Worm (Caenorhabditis elegans) whole organism, young adult: ENCODE data around the gene oig-3.

ENCODE experiments used
- B0035.1 ChIP-seq: sonication (generic microtip); optimal IDR thresholded peaks from 2 replicates; lab custom pipeline; 2016; ENCODE audit warnings: missing genetic modification characterization, mild to moderate bottlenecking, missing compliant biosample characterization, missing genotype, missing genetic modification reagents
- B0336.3 ChIP-seq: fragments of 200-800 bp; sonication (Bioruptor generic); IDR thresholded peaks from 2 replicates; pipeline ENCODE4 v1.3.6; 2022; ENCODE audit warnings: missing genetic modification characterization, missing compliant biosample characterization
- C06A6.2 ChIP-seq: fragments of 200-800 bp; sonication (Bioruptor generic); conservative IDR thresholded peaks from 2 replicates; pipeline ENCODE4 v1.3.6; 2022; ENCODE audit warnings: missing genetic modification characterization, missing compliant biosample characterization
- F22D6.2 ChIP-seq: sonication (generic microtip); optimal IDR thresholded peaks from 2 replicates; lab custom pipeline; 2016; ENCODE audit warnings: mild to moderate bottlenecking, missing genetic modification characterization, missing compliant biosample characterization
- F23B12.7 ChIP-seq: sonication (generic microtip); optimal IDR thresholded peaks from 2 replicates; lab custom pipeline; 2017; ENCODE audit warnings: missing genetic modification characterization, mild to moderate bottlenecking, missing compliant biosample characterization, antibody characterized with exemption, moderate library complexity; ENCODE audit not compliant: insufficient read depth
- F33H1.4 ChIP-seq: fragments of 200-800 bp; sonication (Bioruptor generic); IDR thresholded peaks from 2 replicates; pipeline ENCODE4 v1.3.6; 2022; ENCODE audit warnings: missing genetic modification reagents, missing genetic modification characterization, missing compliant biosample characterization
- F49E8.2 ChIP-seq: sonication (generic microtip); optimal IDR thresholded peaks from 3 replicates; lab custom pipeline; 2017; ENCODE audit warnings: missing genetic modification characterization, mild to moderate bottlenecking, missing compliant biosample characterization, antibody characterized with exemption, moderate library complexity; ENCODE audit not compliant: insufficient read depth
- F52B5.7 ChIP-seq: sonication (generic microtip); optimal IDR thresholded peaks from 2 replicates; lab custom pipeline; 2016; ENCODE audit warnings: mild to moderate bottlenecking, missing genetic modification characterization, missing compliant biosample characterization
- F57C9.4 ChIP-seq: sonication (generic microtip); optimal IDR thresholded peaks from 2 replicates; lab custom pipeline; 2017; ENCODE audit warnings: mild to moderate bottlenecking, missing genetic modification characterization, missing compliant biosample characterization
- K11D2.4 ChIP-seq: fragments of 200-800 bp; sonication (Bioruptor generic); IDR thresholded peaks from 2 replicates; pipeline ENCODE4 v1.3.6; 2022; ENCODE audit warnings: missing genetic modification reagents, missing genetic modification characterization, missing compliant biosample characterization
- K12H6.12 ChIP-seq: fragments of 200-800 bp; sonication (Bioruptor generic); optimal IDR thresholded peaks from 2 replicates; lab custom pipeline; 2018; ENCODE audit warnings: mild to moderate bottlenecking, missing genetic modification characterization, missing compliant biosample characterization
- Y56A3A.18 ChIP-seq: fragments of 200-800 bp; sonication (Bioruptor generic); IDR thresholded peaks from 2 replicates; pipeline ENCODE4 v1.3.6; 2022; ENCODE audit warnings: missing genetic modification reagents, missing genetic modification characterization, missing compliant biosample characterization
- Y67H2A.10 ChIP-seq: fragments of 200-800 bp; sonication (Bioruptor generic); conservative IDR thresholded peaks from 2 replicates; pipeline ENCODE4 v1.3.6; 2022; ENCODE audit warnings: missing genetic modification reagents, missing genetic modification characterization, missing compliant biosample characterization
- akir-1 ChIP-seq: fragments of 200-800 bp; sonication (Bioruptor generic); optimal IDR thresholded peaks from 2 replicates; lab custom pipeline; 2018; ENCODE audit warnings: mild to moderate bottlenecking, missing genetic modification characterization, moderate library complexity, missing compliant biosample characterization
- ama-1 ChIP-seq, 3 experiments: fragments of 150-350 bp in 1 of 3; sonication (generic microtip) in 2 of 3; optimal IDR thresholded peaks; 2 replicates each; lab custom pipeline; 2014 to 2018; ENCODE audit warnings: missing biosample characterization in 2 of 3, missing genetic modification characterization in 2 of 3, missing genetic modification reagents in 2 of 3
- atf-7 ChIP-seq: sonication (generic microtip); optimal IDR thresholded peaks from 2 replicates; lab custom pipeline; 2017; ENCODE audit warnings: mild to moderate bottlenecking, missing genetic modification characterization, missing compliant biosample characterization
- cebp-1 ChIP-seq, 2 experiments: fragments of 200-800 bp in 1 of 2; sonication (Bioruptor generic) in 1 of 2; sonication (generic microtip) in 1 of 2; IDR thresholded peaks in 1 of 2; optimal IDR thresholded peaks in 1 of 2; 2 replicates each; pipeline versions ENCODE4 v1.3.6 to Lab custom; 2017 to 2022; ENCODE audit warnings: missing compliant biosample characterization in 2 of 2, missing genetic modification characterization in 2 of 2, mild to moderate bottlenecking in 1 of 2, missing genetic modification reagents in 1 of 2, moderate library complexity in 1 of 2
- cebp-2 ChIP-seq: fragments of 200-800 bp; sonication (Bioruptor generic); IDR thresholded peaks from 2 replicates; pipeline ENCODE4 v1.3.6; 2022; ENCODE audit warnings: missing genetic modification characterization, missing compliant biosample characterization
- ceh-58 ChIP-seq: fragments of 200-800 bp; sonication (Bioruptor generic); IDR thresholded peaks from 2 replicates; pipeline ENCODE4 v1.3.6; 2022; ENCODE audit warnings: missing genetic modification characterization, missing compliant biosample characterization
- ceh-91 ChIP-seq: fragments of 200-800 bp; sonication (Bioruptor generic); IDR thresholded peaks from 2 replicates; pipeline ENCODE4 v1.3.6; 2022; ENCODE audit warnings: missing genetic modification reagents, missing genetic modification characterization, missing compliant biosample characterization
- die-1 ChIP-seq: sonication (generic microtip); optimal IDR thresholded peaks from 2 replicates; lab custom pipeline; 2016; ENCODE audit warnings: missing genotype, mild to moderate bottlenecking, missing genetic modification characterization, missing compliant biosample characterization
- dox-1 ChIP-seq: fragments of 200-800 bp; sonication (Bioruptor generic); IDR thresholded peaks from 2 replicates; pipeline ENCODE4 v1.3.6; 2022; ENCODE audit warnings: missing genetic modification reagents, missing genetic modification characterization, missing compliant biosample characterization
- efl-1 ChIP-seq: fragments of 150-350 bp; optimal IDR thresholded peaks from 2 replicates; lab custom pipeline; 2014; ENCODE audit warnings: missing biosample characterization, missing genetic modification reagents, missing genetic modification characterization
- egl-18 ChIP-seq: fragments of 200-800 bp; sonication (Bioruptor generic); IDR thresholded peaks from 2 replicates; pipeline ENCODE4 v1.3.6; 2022; ENCODE audit warnings: missing genetic modification reagents, missing genetic modification characterization, missing compliant biosample characterization
- him-1 ChIP-seq: sonication (generic microtip); optimal IDR thresholded peaks from 2 replicates; lab custom pipeline; 2016; ENCODE audit warnings: missing genotype, missing genetic modification reagents, missing genetic modification characterization, missing compliant biosample characterization
- hlh-12 ChIP-seq: sonication (generic microtip); optimal IDR thresholded peaks from 2 replicates; lab custom pipeline; 2016; ENCODE audit warnings: missing genetic modification characterization, missing compliant biosample characterization
- let-526 ChIP-seq: fragments of 200-800 bp; sonication (Bioruptor generic); IDR thresholded peaks from 2 replicates; pipeline ENCODE4 v1.3.6; 2022; ENCODE audit warnings: missing genetic modification reagents, missing genetic modification characterization, missing compliant biosample characterization
- lin-26 ChIP-seq: fragments of 200-800 bp; sonication (Bioruptor generic); IDR thresholded peaks from 2 replicates; pipeline ENCODE4 v1.3.6; 2022; ENCODE audit warnings: missing genetic modification reagents, missing genetic modification characterization, missing compliant biosample characterization
- lin-40 ChIP-seq: sonication (generic microtip); optimal IDR thresholded peaks from 2 replicates; lab custom pipeline; 2016; ENCODE audit warnings: missing genetic modification characterization, mild to moderate bottlenecking, missing compliant biosample characterization, missing genotype, missing genetic modification reagents
- madf-6 ChIP-seq: fragments of 200-800 bp; sonication (Bioruptor generic); IDR thresholded peaks from 2 replicates; pipeline ENCODE4 v1.3.6; 2022; ENCODE audit warnings: missing genetic modification reagents, missing genetic modification characterization, missing compliant biosample characterization
- madf-8 ChIP-seq: fragments of 200-800 bp; sonication (Bioruptor generic); conservative IDR thresholded peaks from 2 replicates; pipeline ENCODE4 v1.3.6; 2022; ENCODE audit warnings: missing genetic modification reagents, missing genetic modification characterization, missing compliant biosample characterization
- mel-28 ChIP-seq: sonication (generic microtip); optimal IDR thresholded peaks from 2 replicates; lab custom pipeline; 2016; ENCODE audit warnings: borderline replicate concordance, mild to moderate bottlenecking, missing genetic modification characterization, missing compliant biosample characterization
- nfya-1 ChIP-seq: sonication (generic microtip); optimal IDR thresholded peaks from 2 replicates; lab custom pipeline; 2017; ENCODE audit warnings: antibody characterized with exemption, missing compliant biosample characterization, missing genetic modification characterization, borderline replicate concordance; ENCODE audit not compliant: insufficient read depth
- pbrm-1 ChIP-seq: fragments of 200-800 bp; sonication (Bioruptor generic); IDR thresholded peaks from 2 replicates; pipeline ENCODE4 v1.3.6; 2022; ENCODE audit warnings: missing genetic modification reagents, missing genetic modification characterization, missing compliant biosample characterization
- sdz-38 ChIP-seq: sonication (generic microtip); optimal IDR thresholded peaks from 2 replicates; lab custom pipeline; 2016; ENCODE audit warnings: missing genotype, missing genetic modification characterization, missing compliant biosample characterization
- sea-2 ChIP-seq: fragments of 200-800 bp; sonication (Bioruptor generic); IDR thresholded peaks from 2 replicates; pipeline ENCODE4 v1.3.6; 2022; ENCODE audit warnings: missing genetic modification characterization, missing compliant biosample characterization
- snpc-1.1 ChIP-seq: sonication (generic microtip); optimal IDR thresholded peaks from 2 replicates; lab custom pipeline; 2017; ENCODE audit warnings: missing genetic modification characterization, mild to moderate bottlenecking, missing compliant biosample characterization, antibody characterized with exemption, moderate library complexity, missing genotype, missing genetic modification reagents; ENCODE audit not compliant: insufficient read depth
- sptf-2 ChIP-seq: fragments of 200-800 bp; sonication (Bioruptor generic); optimal IDR thresholded peaks from 2 replicates; lab custom pipeline; 2018; ENCODE audit warnings: mild to moderate bottlenecking, missing genetic modification characterization, missing compliant biosample characterization
- tbp1 ChIP-seq: fragments of 200-800 bp; sonication (Bioruptor generic); optimal IDR thresholded peaks from 2 replicates; lab custom pipeline; 2018; ENCODE audit warnings: mild to moderate bottlenecking, missing genetic modification characterization, missing compliant biosample characterization
- tlf-1 ChIP-seq: fragments of 200-800 bp; sonication (Bioruptor generic); optimal IDR thresholded peaks from 2 replicates; lab custom pipeline; 2018; ENCODE audit warnings: mild to moderate bottlenecking, missing genetic modification characterization, missing compliant biosample characterization
- unc-130 ChIP-seq: sonication (generic microtip); optimal IDR thresholded peaks from 2 replicates; lab custom pipeline; 2016; ENCODE audit warnings: missing genetic modification reagents, missing genetic modification characterization, missing compliant biosample characterization
- xnd-1 ChIP-seq: sonication (generic microtip); optimal IDR thresholded peaks from 2 replicates; lab custom pipeline; 2016; ENCODE audit warnings: missing genotype, missing genetic modification reagents, missing genetic modification characterization, missing compliant biosample characterization
- zim-3 ChIP-seq: sonication (generic microtip); optimal IDR thresholded peaks from 2 replicates; lab custom pipeline; 2017; ENCODE audit warnings: mild to moderate bottlenecking, missing genetic modification characterization, moderate library complexity, missing compliant biosample characterization
- ztf-28 ChIP-seq: fragments of 200-800 bp; sonication (Bioruptor generic); IDR thresholded peaks from 2 replicates; pipeline ENCODE4 v1.3.6; 2022; ENCODE audit warnings: missing genetic modification reagents, missing genetic modification characterization, missing compliant biosample characterization
- ztf-3 ChIP-seq: fragments of 200-800 bp; sonication (Bioruptor generic); optimal IDR thresholded peaks from 2 replicates; lab custom pipeline; 2018; ENCODE audit warnings: mild to moderate bottlenecking, missing genetic modification characterization, missing compliant biosample characterization

oig-3 gene

ce11 chrV:14688097-14688912 lies 41.1 kb upstream of the oig-3 start, which contains the start of gene C47E8.11 (continued):
- peak; percentile 44 for TF ChIP-seq F23B12.7 (tag; lab: Kevin White, UChicago)
- TF ChIP-seq C06A6.2 (GFP tag; lab: Robert Waterston, UW) = peak; percentile 48; the same call in 1 of the 2 replicates
- peak; percentile 40 for TF ChIP-seq die-1 (tag; lab: Kevin White, UChicago)
- peak; percentile 67 for TF ChIP-seq tbp1 (GFP tag; lab: Kevin White, UChicago)
- TF ChIP-seq Y67H2A.10 = no peak
- TF ChIP-seq ceh-58 (GFP tag; lab: Robert Waterston, UW) = no peak
- TF ChIP-seq egl-18 (GFP tag; lab: Robert Waterston, UW) = no peak
- TF ChIP-seq akir-1 (GFP tag; lab: Kevin White, UChicago) = no peak
- TF ChIP-seq Y56A3A.18 (GFP tag; lab: Robert Waterston, UW) = peak; percentile 92
- peak; percentile 52 for TF ChIP-seq lin-40 (tag; lab: Kevin White, UChicago)
- TF ChIP-seq ztf-28 (GFP tag; lab: Robert Waterston, UW) = no peak
- no peak; the same call in 1 of the 2 replicates for TF ChIP-seq lin-26 (GFP tag; lab: Robert Waterston, UW)
- TF ChIP-seq madf-8 (GFP tag; lab: Robert Waterston, UW) = no peak; the same call in 1 of the 2 replicates
- TF ChIP-seq sptf-2 = peak; percentile 16
- TF ChIP-seq him-1 (tag; lab: Kevin White, UChicago) = no peak
- TF ChIP-seq F49E8.2 (tag; lab: Kevin White, UChicago) = peak; percentile 94
- TF ChIP-seq mel-28 (tag; lab: Kevin White, UChicago) = no peak
- TF ChIP-seq unc-130 (GFP tag; lab: Kevin White, UChicago) = peak; percentile 46
- TF ChIP-seq cebp-2 = 0 out of 2 replicates have a peak, but pooled peaks have one; percentile 40
- TF ChIP-seq ceh-91 (GFP tag; lab: Robert Waterston, UW) = no peak
- TF ChIP-seq B0336.3 (GFP tag; lab: Robert Waterston, UW) = peak; percentile 86
- TF ChIP-seq atf-7 (tag; lab: Kevin White, UChicago) = peak; percentile 34
- no peak for TF ChIP-seq F22D6.2 (tag; lab: Kevin White, UChicago)
- no peak for TF ChIP-seq snpc-1.1 (tag; lab: Kevin White, UChicago)
- no peak; the same call in 1 of the 2 replicates for TF ChIP-seq let-526 (GFP tag; lab: Robert Waterston, UW)
- TF ChIP-seq K11D2.4 = no peak
- peak; percentile 36; the same call in 1 of the 2 replicates for TF ChIP-seq F33H1.4 (GFP tag; lab: Robert Waterston, UW)
- TF ChIP-seq ama-1 (optimal IDR thresholded peaks at IDR 0.05; lab: Kevin White, UChicago) = peak; percentile 92
- peak; percentile 57 to 77 for TF ChIP-seq ama-1 (GFP tag; optimal IDR thresholded peaks at IDR 0.05; lab: Kevin White, UChicago)
- no peak for TF ChIP-seq cebp-1 (GFP tag; IDR thresholded peaks at IDR 0.05; lab: Robert Waterston, UW)
- peak; percentile 69 for TF ChIP-seq cebp-1 (tag; optimal IDR thresholded peaks at IDR 0.05; lab: Kevin White, UChicago)
- TF ChIP-seq sdz-38 = no peak
- peak; percentile 76 for TF ChIP-seq dox-1 (GFP tag; lab: Robert Waterston, UW)
- TF ChIP-seq xnd-1 (tag; lab: Kevin White, UChicago) = peak; percentile 23
- peak; percentile 78 for TF ChIP-seq tlf-1 (GFP tag; lab: Kevin White, UChicago)
- peak; percentile 50 for TF ChIP-seq zim-3
- peak; percentile 19 for TF ChIP-seq efl-1 (GFP tag; lab: Kevin White, UChicago)
- TF ChIP-seq K12H6.12 (tag; lab: Kevin White, UChicago) = peak; percentile 39
- TF ChIP-seq hlh-12 (tag; lab: Kevin White, UChicago) = no peak
- TF ChIP-seq sea-2 (GFP tag; lab: Robert Waterston, UW) = no peak
- peak; percentile 84 for TF ChIP-seq madf-6 (GFP tag; lab: Robert Waterston, UW)
- no peak for TF ChIP-seq B0035.1 (tag; lab: Kevin White, UChicago)
- no peak for TF ChIP-seq ztf-3 (GFP tag; lab: Kevin White, UChicago)
- peak; percentile 85 for TF ChIP-seq pbrm-1
- TF ChIP-seq nfya-1 (tag; lab: Kevin White, UChicago) = no peak
- TF ChIP-seq F57C9.4 = no peak
- TF ChIP-seq F52B5.7 (tag; lab: Kevin White, UChicago) = peak; percentile 48
